Worm (Caenorhabditis elegans): ENCODE measurements around the gene skih-2.

DNA sequence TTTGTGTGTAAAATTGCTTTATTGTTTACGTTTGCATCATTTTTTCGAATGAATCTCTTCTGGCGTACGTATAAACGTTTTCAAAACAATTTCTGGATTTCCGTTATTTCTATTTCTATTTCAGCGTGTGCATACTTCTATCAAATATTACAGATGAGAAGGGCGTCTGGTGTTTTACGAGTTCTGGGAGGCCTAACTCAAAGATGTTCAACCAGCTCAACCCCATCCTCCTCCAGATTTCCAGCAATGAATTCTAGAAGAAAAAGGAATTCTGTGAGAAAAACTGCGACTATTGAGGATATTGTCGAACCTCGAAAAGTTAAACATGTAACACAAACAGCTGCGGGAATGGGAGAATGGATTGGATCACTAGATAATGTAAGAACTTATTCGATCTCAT lies 8.7 kb upstream of the skih-2 start, which contains the start of gene C08F8.2:
- TF ChIP-seq mdl-1 (tag; optimal IDR thresholded peaks at IDR 0.05) (no peak), lsy-2 (tag; optimal IDR thresholded peaks at IDR 0.05) (no peak), zag-1 (tag; optimal IDR thresholded peaks at IDR 0.05) (no peak), fos-1 (tag; optimal IDR thresholded peaks at IDR 0.05) (no peak), ets-5 (GFP tag; IDR thresholded peaks at IDR 0.05) (no peak), lir-3 (tag; optimal IDR thresholded peaks at IDR 0.05; ENCODE audit: poor library complexity) (no peak), skn-1 (tag; optimal IDR thresholded peaks at IDR 0.05) (no peak), pag-3 (tag; optimal IDR thresholded peaks at IDR 0.05; ENCODE audit: borderline replicate concordance, insufficient read depth) (no peak), lin-13 (GFP tag; optimal IDR thresholded peaks at IDR 0.05) (no peak), aha-1 (tag; optimal IDR thresholded peaks at IDR 0.05) (no peak), ces-1 (GFP tag; optimal IDR thresholded peaks at IDR 0.05) (no peak)

All from whole organism, L1 larva.